Worm (Caenorhabditis elegans) whole organism, midembryonic: Measurements from ENCODE around the gene Y50D4A.5.

Experiments
- T22C8.4 ChIP-seq: fragments of 200-800 bp; sonication (Bioruptor generic); IDR thresholded peaks from 2 replicates; pipeline ENCODE4 v1.3.6; 2022; ENCODE audit warnings: missing genetic modification characterization, missing compliant biosample characterization
- flt-1 ChIP-seq: fragments of 200-800 bp; sonication (Bioruptor generic); IDR thresholded peaks from 2 replicates; pipeline ENCODE4 v1.3.6; 2022; ENCODE audit warnings: missing genetic modification characterization, missing compliant biosample characterization
- tab-1 ChIP-seq: fragments of 200-800 bp; sonication (Bioruptor generic); IDR thresholded peaks from 2 replicates; pipeline ENCODE4 v1.3.6; 2022; ENCODE audit warnings: missing genetic modification characterization, missing compliant biosample characterization
- ztf-23 ChIP-seq: fragments of 200-800 bp; sonication (Bioruptor generic); IDR thresholded peaks from 2 replicates; pipeline ENCODE4 v1.3.6; 2022; ENCODE audit warnings: missing genetic modification reagents, missing genetic modification characterization, missing compliant biosample characterization
- ztf-29 ChIP-seq: fragments of 200-800 bp; sonication (Bioruptor generic); IDR thresholded peaks from 2 replicates; pipeline ENCODE4 v1.3.6; 2022; ENCODE audit warnings: missing genetic modification reagents, missing genetic modification characterization, missing compliant biosample characterization

DNA sequence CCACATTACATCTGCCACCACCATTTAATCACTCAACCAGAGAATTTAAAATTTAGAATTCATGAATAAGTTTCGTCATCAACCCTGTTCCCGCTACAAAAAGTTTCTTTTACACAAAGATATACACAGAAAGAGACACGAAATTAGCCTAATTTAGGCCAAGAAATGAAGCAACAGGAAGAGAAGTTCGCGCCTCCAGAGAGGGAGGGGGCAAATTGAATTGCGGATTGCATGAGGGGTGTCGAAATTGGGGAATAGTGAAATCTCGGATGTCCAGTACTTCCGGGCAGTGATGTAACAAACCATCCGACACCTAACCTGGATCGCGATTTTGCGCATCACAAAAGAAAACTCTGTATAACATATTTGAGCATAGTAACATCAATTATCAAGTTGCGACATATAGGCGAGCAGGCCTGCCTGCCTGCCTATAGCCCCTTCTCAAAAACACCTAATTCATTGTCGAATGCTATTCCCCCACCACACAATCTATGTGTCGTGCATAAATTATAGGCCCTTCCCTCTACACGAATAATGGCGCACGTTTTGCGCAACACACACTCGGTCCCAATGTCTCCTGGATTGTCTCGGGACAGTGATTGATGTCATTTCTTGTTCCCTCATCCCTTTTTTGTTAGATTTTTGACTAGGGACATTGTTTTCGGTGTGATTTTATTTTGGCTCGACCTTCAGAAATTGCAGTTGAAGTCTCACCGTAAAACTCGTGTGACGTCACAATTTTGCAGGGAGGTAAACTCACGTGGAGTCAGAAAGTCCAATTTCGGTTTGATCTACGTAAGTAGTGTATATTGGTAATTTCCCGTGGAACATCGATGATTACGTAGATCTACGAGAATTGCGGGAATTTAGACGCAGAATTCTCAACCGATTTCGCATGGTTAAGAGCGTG lies 20.9 kb downstream of the Y50D4A.5 start:
- TF ChIP-seq flt-1 (GFP tag; lab: Robert Waterston, UW): no peak
- no peak for TF ChIP-seq tab-1 (GFP tag; lab: Robert Waterston, UW)
- no peak for TF ChIP-seq T22C8.4 (GFP tag; lab: Robert Waterston, UW)
- no peak for TF ChIP-seq ztf-29 (GFP tag; lab: Robert Waterston, UW)
- no peak for TF ChIP-seq ztf-23 (GFP tag; lab: Robert Waterston, UW)
